Fruit fly (Drosophila melanogaster): ENCODE results near the gene Afti.
A peak's percentile ranks its signal among the peaks of the same experiment; 100 is the strongest.

Afti gene

dm6 chr3R:14283754-14284421, 42.6 kb downstream of the Afti start (continued):
- TF ChIP-seq gfzf (GFP tag; optimal IDR thresholded peaks at IDR 0.05) (no peak), CG9609 (GFP tag; optimal IDR thresholded peaks at IDR 0.05) (peak; percentile 92), YL-1 (GFP tag; optimal IDR thresholded peaks at IDR 0.05) (peak; percentile 93), Dref (GFP tag; IDR thresholded peaks at IDR 0.05) (no peak), CG12236 (GFP tag; optimal IDR thresholded peaks at IDR 0.05) (peak; percentile 89), Drgx (GFP tag; IDR thresholded peaks at IDR 0.05) (no peak), CG6854 (GFP tag; optimal IDR thresholded peaks at IDR 0.05) (peak; percentile 98), ro (GFP tag; IDR thresholded peaks at IDR 0.05) (no peak), repo (GFP tag; optimal IDR thresholded peaks at IDR 0.05) (peak; percentile 83), CG2120 (GFP tag; optimal IDR thresholded peaks at IDR 0.05) (peak; percentile 99), corto (GFP tag; optimal IDR thresholded peaks at IDR 0.05) (peak; percentile 93), pros (GFP tag; optimal IDR thresholded peaks at IDR 0.05) (peak; percentile 24), Doc2 (GFP tag; IDR thresholded peaks at IDR 0.05) (no peak), Sry-δ (GFP tag; optimal IDR thresholded peaks at IDR 0.05) (peak; percentile 28), CHES-1-like (GFP tag; optimal IDR thresholded peaks at IDR 0.05) (peak; percentile 93), zen (tag; optimal IDR thresholded peaks at IDR 0.05) (peak; percentile 96), CG15696 (tag; optimal IDR thresholded peaks at IDR 0.05) (peak; percentile 87), pb (GFP tag; optimal IDR thresholded peaks at IDR 0.05) (peak; percentile 67), CG2678 (tag; optimal IDR thresholded peaks at IDR 0.05) (peak; percentile 99), dmrt99B (tag; optimal IDR thresholded peaks at IDR 0.05) (peak; percentile 99), Six4 (GFP tag; optimal IDR thresholded peaks at IDR 0.05) (peak; percentile 98), CG34376 (GFP tag; optimal IDR thresholded peaks at IDR 0.05) (peak; percentile 92), Aef1 (GFP tag; IDR thresholded peaks at IDR 0.05) (no peak), CG13424 (tag; optimal IDR thresholded peaks at IDR 0.05) (peak; percentile 99), Dek (tag; optimal IDR thresholded peaks at IDR 0.05) (peak; percentile 99), bsh (GFP tag; optimal IDR thresholded peaks at IDR 0.05) (peak; percentile 86 to 99), ranshi (GFP tag; IDR thresholded peaks at IDR 0.05) (no peak), emc (GFP tag; optimal IDR thresholded peaks at IDR 0.05) (peak; percentile 89), CG17385 (GFP tag; optimal IDR thresholded peaks at IDR 0.05) (peak; percentile 97), p53 (GFP tag; optimal IDR thresholded peaks at IDR 0.05) (peak; percentile 51), CrebB (tag; optimal IDR thresholded peaks at IDR 0.05) (peak; percentile 98), en (GFP tag; optimal IDR thresholded peaks at IDR 0.05) (peak; percentile 87), CG1529 (GFP tag; optimal IDR thresholded peaks at IDR 0.05) (peak; percentile 98), cas (GFP tag; IDR thresholded peaks at IDR 0.05) (no peak), CG17912 (GFP tag; optimal IDR thresholded peaks at IDR 0.05) (peak; percentile 93), CG11560 (tag; IDR thresholded peaks at IDR 0.05) (no peak), Oaz (GFP tag; IDR thresholded peaks at IDR 0.05) (no peak), H2.0 (GFP tag; IDR thresholded peaks at IDR 0.05) (no peak), gem (tag; optimal IDR thresholded peaks at IDR 0.05) (peak; percentile 99), Adf1 (GFP tag; IDR thresholded peaks at IDR 0.05) (no peak), Max (GFP tag; optimal IDR thresholded peaks at IDR 0.05) (peak; percentile 98), kay (GFP tag; optimal IDR thresholded peaks at IDR 0.05) (peak; percentile 96), row (GFP tag; IDR thresholded peaks at IDR 0.05) (no peak), psq (GFP tag; optimal IDR thresholded peaks at IDR 0.05) (peak; percentile 94), dati (GFP tag; IDR thresholded peaks at IDR 0.05) (no peak), toy (GFP tag; IDR thresholded peaks at IDR 0.05) (no peak), CG4730 (GFP tag; IDR thresholded peaks at IDR 0.05) (no peak), CG34422 (GFP tag; IDR thresholded peaks at IDR 0.05) (no peak), Atf6 (GFP tag; IDR thresholded peaks at IDR 0.05) (no peak), MTF-1 (GFP tag; optimal IDR thresholded peaks at IDR 0.05; ENCODE audit: borderline replicate concordance) (peak; percentile 94), CG8944 (GFP tag; optimal IDR thresholded peaks at IDR 0.05) (peak; percentile 88)

Measured in whole organism, embryonic.